Worm (Caenorhabditis elegans): ENCODE measurements around the gene Y57G11C.5.
"Not testable (repeated sequence)": the region's sequence is repeated elsewhere in the genome, so short reads cannot be mapped to it uniquely, and the experiment has no call there.

ce11 chrIV:14780566-14780965 lies 15.3 kb upstream of the Y57G11C.5 start:
- TF ChIP-seq elt-2 (tag; optimal IDR thresholded peaks at IDR 0.05); sox-4 (tag; optimal IDR thresholded peaks at IDR 0.05); ztf-11 (tag; optimal IDR thresholded peaks at IDR 0.05); aha-1 (tag; optimal IDR thresholded peaks at IDR 0.05); unc-130 (tag; optimal IDR thresholded peaks at IDR 0.05); nhr-237 (tag; optimal IDR thresholded peaks at IDR 0.05); pax-3 (tag; optimal IDR thresholded peaks at IDR 0.05); ceh-88 (GFP tag; IDR thresholded peaks at IDR 0.05); nhr-90 (tag; optimal IDR thresholded peaks at IDR 0.05; ENCODE audit: poor library complexity); nhr-11 (tag; optimal IDR thresholded peaks at IDR 0.05); grh-1 (GFP tag; IDR thresholded peaks at IDR 0.05); nhr-20 (tag; optimal IDR thresholded peaks at IDR 0.05): not testable (repeated sequence)
